Worm (Caenorhabditis elegans) whole organism, L2 larva: Measurements from ENCODE around the gene lyst-1.

Experiments used
- C34F6.9 ChIP-seq: fragments of 150-350 bp; optimal IDR thresholded peaks from 2 replicates; lab custom pipeline; 2014; ENCODE audit warnings: missing biosample characterization, missing genetic modification characterization
- F13H6.1 ChIP-seq: sonication (generic microtip); optimal IDR thresholded peaks from 2 replicates; lab custom pipeline; 2016; ENCODE audit warnings: missing genetic modification characterization, missing compliant biosample characterization
- Y55F3AM.14 ChIP-seq: fragments of 200-800 bp; sonication (Bioruptor generic); optimal IDR thresholded peaks from 2 replicates; lab custom pipeline; 2018; ENCODE audit warnings: mild to moderate bottlenecking, missing genetic modification characterization, missing compliant biosample characterization
- ZK546.5 ChIP-seq: sonication (generic microtip); optimal IDR thresholded peaks from 2 replicates; lab custom pipeline; 2017; ENCODE audit warnings: missing biosample characterization, missing genetic modification characterization
- ama-1 ChIP-seq: fragments of 150-350 bp; optimal IDR thresholded peaks from 2 replicates; lab custom pipeline; 2018; ENCODE audit warnings: inconsistent platforms
- blmp-1 ChIP-seq: sonication (generic microtip); optimal IDR thresholded peaks from 2 replicates; lab custom pipeline; 2017; ENCODE audit warnings: missing genetic modification characterization, mild to moderate bottlenecking, missing compliant biosample characterization, antibody characterized with exemption, moderate library complexity; ENCODE audit not compliant: insufficient read depth
- ceh-16 ChIP-seq: fragments of 150-350 bp; optimal IDR thresholded peaks from 2 replicates; lab custom pipeline; 2014; ENCODE audit warnings: missing biosample characterization, missing genetic modification characterization
- ceh-82 ChIP-seq: fragments of 150-350 bp; optimal IDR thresholded peaks from 2 replicates; lab custom pipeline; 2014; ENCODE audit warnings: missing biosample characterization, missing genetic modification characterization
- dmd-4 ChIP-seq: sonication (generic microtip); optimal IDR thresholded peaks from 2 replicates; lab custom pipeline; 2017; ENCODE audit warnings: missing biosample characterization, missing genetic modification characterization
- egl-27 ChIP-seq: sonication (generic microtip); optimal IDR thresholded peaks from 3 replicates; lab custom pipeline; 2017; ENCODE audit warnings: missing biosample characterization, missing genetic modification reagents, missing genetic modification characterization
- elt-1 ChIP-seq: fragments of 150-350 bp; optimal IDR thresholded peaks from 2 replicates; lab custom pipeline; 2014; ENCODE audit warnings: missing biosample characterization, missing genetic modification characterization
- gmeb-1 ChIP-seq: fragments of 150-350 bp; optimal IDR thresholded peaks from 2 replicates; lab custom pipeline; 2014; ENCODE audit warnings: missing biosample characterization, missing genetic modification characterization
- lin-13 ChIP-seq: fragments of 150-350 bp; optimal IDR thresholded peaks from 2 replicates; lab custom pipeline; 2014; ENCODE audit warnings: missing biosample characterization, missing genetic modification reagents, missing genetic modification characterization
- lin-39 ChIP-seq: fragments of 150-350 bp; optimal IDR thresholded peaks from 2 replicates; lab custom pipeline; 2014; ENCODE audit warnings: missing biosample characterization, missing genetic modification reagents, missing genetic modification characterization
- mab-5 ChIP-seq: fragments of 150-350 bp; optimal IDR thresholded peaks from 2 replicates; lab custom pipeline; 2014; ENCODE audit warnings: missing biosample characterization, missing genetic modification characterization
- mbf-1 ChIP-seq: sonication (generic microtip); optimal IDR thresholded peaks from 2 replicates; lab custom pipeline; 2017; ENCODE audit warnings: missing biosample characterization, missing genetic modification characterization
- mdl-1 ChIP-seq, 2 experiments: fragments of 150-350 bp in 1 of 2; sonication (generic microtip) in 1 of 2; optimal IDR thresholded peaks; 2 replicates each; lab custom pipeline; 2017; ENCODE audit warnings: missing biosample characterization in 2 of 2, missing genetic modification characterization in 2 of 2
- nhr-12 ChIP-seq: fragments of 150-350 bp; optimal IDR thresholded peaks from 2 replicates; lab custom pipeline; 2014; ENCODE audit warnings: missing biosample characterization, missing genetic modification characterization
- nhr-129 ChIP-seq: fragments of 150-350 bp; optimal IDR thresholded peaks from 2 replicates; lab custom pipeline; 2014; ENCODE audit warnings: missing biosample characterization, missing genetic modification characterization
- nhr-21 ChIP-seq: fragments of 150-350 bp; optimal IDR thresholded peaks from 2 replicates; lab custom pipeline; 2014; ENCODE audit warnings: missing biosample characterization, missing genetic modification characterization
- nhr-23 ChIP-seq: fragments of 150-350 bp; optimal IDR thresholded peaks from 2 replicates; lab custom pipeline; 2014; ENCODE audit warnings: missing biosample characterization, missing genetic modification reagents, missing genetic modification characterization
- nhr-237 ChIP-seq: fragments of 150-350 bp; optimal IDR thresholded peaks from 2 replicates; lab custom pipeline; 2014; ENCODE audit warnings: missing biosample characterization, missing genetic modification characterization
- nhr-25 ChIP-seq: fragments of 150-350 bp; sonication (generic microtip); optimal IDR thresholded peaks from 3 replicates; lab custom pipeline; 2014; ENCODE audit warnings: missing biosample characterization, missing genetic modification characterization
- nhr-6 ChIP-seq: fragments of 150-350 bp; optimal IDR thresholded peaks from 2 replicates; lab custom pipeline; 2014; ENCODE audit warnings: missing biosample characterization, missing genetic modification characterization
- nhr-77 ChIP-seq: fragments of 150-350 bp; optimal IDR thresholded peaks from 2 replicates; lab custom pipeline; 2014; ENCODE audit warnings: missing biosample characterization, missing genetic modification characterization
- peb-1 ChIP-seq: fragments of 150-350 bp; optimal IDR thresholded peaks from 2 replicates; lab custom pipeline; 2014; ENCODE audit warnings: missing biosample characterization, missing genetic modification characterization
- sem-4 ChIP-seq: fragments of 150-350 bp; optimal IDR thresholded peaks from 2 replicates; lab custom pipeline; 2014; ENCODE audit warnings: missing biosample characterization, missing genetic modification reagents, missing genetic modification characterization
- skn-1 ChIP-seq: sonication (generic microtip); optimal IDR thresholded peaks from 2 replicates; lab custom pipeline; 2017; ENCODE audit warnings: missing biosample characterization, missing genetic modification characterization
- sma-3 ChIP-seq: sonication (generic microtip); optimal IDR thresholded peaks from 2 replicates; lab custom pipeline; 2016; ENCODE audit warnings: missing genetic modification reagents, missing genetic modification characterization, missing compliant biosample characterization
- sma-9 ChIP-seq, 2 experiments: fragments of 150-350 bp in 1 of 2; sonication (generic microtip) in 1 of 2; optimal IDR thresholded peaks; 2 replicates each; lab custom pipeline; 2014 to 2016; ENCODE audit warnings: missing genetic modification characterization in 2 of 2, mild to moderate bottlenecking in 1 of 2, missing biosample characterization in 1 of 2, missing compliant biosample characterization in 1 of 2, missing genetic modification reagents in 1 of 2, moderate library complexity in 1 of 2
- snpc-4 ChIP-seq: fragments of 150-350 bp; optimal IDR thresholded peaks from 2 replicates; lab custom pipeline; 2014; ENCODE audit warnings: missing biosample characterization, missing genetic modification characterization
- unc-39 ChIP-seq: fragments of 150-350 bp; optimal IDR thresholded peaks from 2 replicates; lab custom pipeline; 2014; ENCODE audit warnings: missing biosample characterization, missing genetic modification characterization
- unc-55 ChIP-seq: fragments of 150-350 bp; sonication (generic microtip); optimal IDR thresholded peaks from 3 replicates; lab custom pipeline; 2014; ENCODE audit warnings: missing biosample characterization, missing genetic modification reagents, missing genetic modification characterization
- unc-62 ChIP-seq: fragments of 150-350 bp; optimal IDR thresholded peaks from 2 replicates; lab custom pipeline; 2014; ENCODE audit warnings: missing biosample characterization, missing genetic modification reagents, missing genetic modification characterization
- zag-1 ChIP-seq: fragments of 150-350 bp; optimal IDR thresholded peaks from 2 replicates; lab custom pipeline; 2014; ENCODE audit warnings: missing biosample characterization, missing genetic modification characterization
- ztf-1 ChIP-seq: fragments of 200-800 bp; sonication (Bioruptor generic); conservative IDR thresholded peaks from 2 replicates; pipeline ENCODE4 v1.3.6; 2022; ENCODE audit warnings: missing genetic modification characterization, missing compliant biosample characterization

lyst-1 gene

DNA sequence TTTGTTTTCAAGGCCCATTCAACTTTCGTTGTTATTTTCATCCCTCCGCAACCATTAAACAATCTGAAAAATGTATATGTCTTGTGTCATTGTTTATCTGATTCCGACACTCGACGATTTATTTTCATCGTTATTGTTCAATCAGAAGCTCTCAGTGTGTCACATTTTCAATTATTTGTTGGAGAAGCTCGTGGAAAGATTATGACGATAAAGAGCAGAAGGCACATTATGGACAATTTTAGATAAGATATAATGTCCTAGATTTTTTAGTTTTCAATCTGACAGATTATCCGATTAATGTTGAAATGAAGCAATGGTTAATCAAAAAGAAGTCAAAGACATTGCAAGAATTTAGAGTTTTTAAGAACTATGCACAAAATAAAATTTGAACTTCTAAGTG, 24.0 kb upstream of the lyst-1 start:
- TF ChIP-seq dmd-4 (tag; lab: Kevin White, UChicago): no peak
- TF ChIP-seq mdl-1 (tag; optimal IDR thresholded peaks at IDR 0.05; lab: Kevin White, UChicago): no peak
- TF ChIP-seq ZK546.5 (tag; lab: Kevin White, UChicago): no peak
- TF ChIP-seq sma-3 (GFP tag; lab: Kevin White, UChicago): no peak
- TF ChIP-seq lin-39: no peak
- TF ChIP-seq unc-62 (GFP tag; lab: Kevin White, UChicago): no peak
- TF ChIP-seq lin-13: no peak
- no peak for TF ChIP-seq blmp-1

DNA sequence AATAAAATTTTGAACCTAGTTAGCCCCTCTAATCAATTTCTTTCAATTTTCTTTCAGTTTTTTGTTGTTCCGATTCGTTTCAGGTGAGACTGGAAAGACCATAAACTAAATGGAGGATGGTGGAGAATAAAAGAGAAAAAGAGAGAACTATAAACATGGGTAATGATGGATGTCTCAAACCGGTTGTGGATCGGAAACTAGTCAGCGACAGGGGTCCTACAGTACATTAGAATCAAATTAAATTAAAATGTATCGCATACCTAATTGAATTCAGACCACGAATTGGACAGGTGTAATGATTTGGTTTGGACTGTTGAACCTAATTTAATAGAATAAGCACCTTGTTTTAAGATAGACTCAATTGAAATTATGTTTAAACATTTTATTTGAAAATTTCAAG, 23.1 kb upstream of the lyst-1 start:
- TF ChIP-seq unc-55 (GFP tag; lab: Kevin White, UChicago): no peak
- no peak for TF ChIP-seq ceh-82 (tag; lab: Kevin White, UChicago)
- TF ChIP-seq sem-4 (tag; lab: Kevin White, UChicago): peak; percentile 42
- TF ChIP-seq unc-39 (tag; lab: Kevin White, UChicago): no peak
- peak; percentile 47 for TF ChIP-seq nhr-25 (tag; lab: Kevin White, UChicago)

DNA sequence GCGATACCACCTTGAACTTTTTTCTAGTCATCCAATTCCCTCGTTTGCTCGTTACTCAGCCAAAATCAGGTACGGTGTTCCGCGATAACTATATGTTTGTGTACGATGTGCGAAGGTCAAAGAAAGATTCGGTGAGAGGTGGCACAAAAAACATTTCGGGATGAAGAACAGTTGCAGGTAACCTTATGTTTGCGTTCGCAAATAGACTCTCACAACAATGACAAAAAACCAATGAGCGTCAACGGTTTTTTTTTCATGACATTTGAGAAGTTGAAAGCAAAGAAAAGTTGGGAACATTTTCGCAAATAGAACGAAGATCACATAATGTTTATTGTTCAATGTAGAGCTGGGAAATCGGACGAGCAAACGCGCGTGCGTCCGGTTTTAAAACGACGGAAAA, 21.7 kb upstream of the lyst-1 start:
- TF ChIP-seq egl-27 (tag; lab: Kevin White, UChicago) (no peak), nhr-25 (tag; lab: Kevin White, UChicago) (no peak), C34F6.9 (tag; lab: Kevin White, UChicago) (no peak), zag-1 (tag; lab: Kevin White, UChicago) (no peak), ztf-1 (GFP tag; lab: Robert Waterston, UW) (no peak), snpc-4 (no peak), blmp-1 (no peak), unc-39 (tag; lab: Kevin White, UChicago) (no peak), Y55F3AM.14 (GFP tag; lab: Kevin White, UChicago) (no peak), elt-1 (tag; lab: Kevin White, UChicago) (no peak), mbf-1 (tag; lab: Kevin White, UChicago) (no peak), nhr-6 (no peak), gmeb-1 (no peak), nhr-23 (tag; lab: Kevin White, UChicago) (no peak), unc-55 (GFP tag; lab: Kevin White, UChicago) (no peak), sem-4 (tag; lab: Kevin White, UChicago) (no peak), nhr-77 (no peak), ceh-82 (tag; lab: Kevin White, UChicago) (no peak)

DNA sequence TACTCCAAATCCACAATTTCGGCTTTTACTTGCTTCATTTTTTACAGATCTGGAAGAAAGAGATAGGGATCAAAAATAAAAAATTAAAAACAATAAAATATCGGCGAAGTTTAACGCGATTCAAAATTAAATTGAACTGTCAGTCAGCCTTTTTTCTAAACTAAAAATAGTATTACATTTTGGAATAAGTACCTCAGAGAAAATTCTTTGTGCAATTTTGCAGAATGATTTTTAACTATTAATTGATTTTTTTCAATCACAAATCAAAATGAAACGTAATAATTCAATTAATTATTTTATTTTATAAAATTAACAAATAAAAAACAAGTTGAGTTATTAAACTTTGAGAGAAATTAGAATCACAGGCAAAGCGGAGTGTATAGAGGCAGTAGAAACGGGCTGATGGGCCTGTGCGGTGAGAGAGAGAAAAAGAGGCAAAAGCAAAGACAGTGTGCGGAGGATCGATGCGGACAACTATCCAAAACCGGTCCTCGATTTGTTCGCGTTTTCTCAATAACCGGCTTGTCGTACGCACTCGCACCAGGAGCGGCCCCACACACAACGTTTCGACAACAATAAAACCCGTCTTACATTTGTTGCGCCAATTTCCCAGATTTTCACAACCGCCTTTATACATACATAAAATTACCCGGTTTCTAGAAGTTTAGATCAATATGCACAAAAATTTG, 19.2 kb upstream of the lyst-1 start, which contains the start of gene F57G12.2:
TSS of gene F57G12.2 (minus strand) at position 51 of the 689 bp plus-strand sequence.
- TF ChIP-seq sem-4 (tag; lab: Kevin White, UChicago) (peak; percentile 36), nhr-21 (tag; lab: Kevin White, UChicago) (peak; percentile 1), sma-9 (GFP tag; optimal IDR thresholded peaks at IDR 0.05; lab: Kevin White, UChicago) (no peak), sma-9 (tag; optimal IDR thresholded peaks at IDR 0.05; lab: Kevin White, UChicago) (no peak), peb-1 (tag; lab: Kevin White, UChicago) (no peak), Y55F3AM.14 (GFP tag; lab: Kevin White, UChicago) (no peak), F13H6.1 (tag; lab: Kevin White, UChicago) (peak; percentile 22), unc-55 (GFP tag; lab: Kevin White, UChicago) (no peak), mab-5 (tag; lab: Kevin White, UChicago) (no peak), ceh-16 (tag; lab: Kevin White, UChicago) (no peak), nhr-237 (tag; lab: Kevin White, UChicago) (no peak), sma-3 (GFP tag; lab: Kevin White, UChicago) (no peak), ZK546.5 (tag; lab: Kevin White, UChicago) (no peak), nhr-25 (tag; lab: Kevin White, UChicago) (no peak), nhr-129 (no peak), ama-1 (lab: Kevin White, UChicago) (no peak), nhr-12 (tag; lab: Kevin White, UChicago) (no peak), skn-1 (tag; lab: Kevin White, UChicago) (no peak)
